Fruit fly (Drosophila melanogaster): ENCODE data around the gene Sema1a.
A peak's percentile ranks its signal among the peaks of the same experiment; 100 is the strongest.

Sema1a gene

DNA sequence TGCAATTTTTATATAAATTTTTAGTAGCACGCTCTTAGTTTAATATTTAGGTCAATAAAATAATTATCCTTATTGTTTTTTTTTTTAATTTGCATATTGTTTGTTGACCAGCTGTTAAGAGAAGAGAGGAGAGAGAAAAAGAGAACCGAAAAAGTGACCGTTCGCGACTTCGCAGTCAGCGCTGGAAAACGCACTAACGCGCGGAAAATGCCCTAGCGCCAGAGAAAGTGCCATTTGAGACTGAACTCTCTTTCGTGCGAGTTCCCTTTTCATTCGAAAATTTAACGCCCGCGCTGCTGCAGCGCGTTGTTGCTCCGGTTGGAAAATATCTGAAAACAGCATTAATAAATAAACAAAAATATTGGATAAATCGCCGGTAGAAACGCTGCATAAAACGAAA is 1.2 kb downstream of the Sema1a start (continued):
- TF ChIP-seq CG10147 (GFP tag; optimal IDR thresholded peaks at IDR 0.05), result no peak
- TF ChIP-seq tna (GFP tag; IDR thresholded peaks at IDR 0.05; ENCODE audit: partially characterized antibody), result no peak
- TF ChIP-seq Blimp-1 (GFP tag; optimal IDR thresholded peaks at IDR 0.05), result no peak
- TF ChIP-seq Ptx1 (GFP tag; IDR thresholded peaks at IDR 0.05), result no peak
- TF ChIP-seq ap (GFP tag; IDR thresholded peaks at IDR 0.05), result no peak
- TF ChIP-seq Dek (tag; optimal IDR thresholded peaks at IDR 0.05), result peak; percentile 2
- TF ChIP-seq CG2116 (GFP tag; optimal IDR thresholded peaks at IDR 0.05), result peak; percentile 9
- TF ChIP-seq eve (GFP tag; optimal IDR thresholded peaks at IDR 0.05), result no peak
- TF ChIP-seq sr (GFP tag; IDR thresholded peaks at IDR 0.05), result no peak
- no peak for TF ChIP-seq CG12104 (GFP tag; optimal IDR thresholded peaks at IDR 0.05)
- TF ChIP-seq HLH3B (GFP tag; IDR thresholded peaks at IDR 0.05), result no peak
- peak in 1 of 2 experiments; percentile 24 for TF ChIP-seq dpn (GFP tag; optimal IDR thresholded peaks at IDR 0.05)
- peak; percentile 37; the same call in 1 of the 2 replicates for TF ChIP-seq Bgb (GFP tag; IDR thresholded peaks at IDR 0.05; ENCODE audit: partially characterized antibody)
- TF ChIP-seq tll (GFP tag; optimal IDR thresholded peaks at IDR 0.05), result no peak
- TF ChIP-seq Doc3 (GFP tag; IDR thresholded peaks at IDR 0.05; ENCODE audit: partially characterized antibody), result no peak
- no peak for TF ChIP-seq H15 (GFP tag; IDR thresholded peaks at IDR 0.05)
- TF ChIP-seq cwo (GFP tag; optimal IDR thresholded peaks at IDR 0.05), result no peak
- no peak for TF ChIP-seq exex (tag; optimal IDR thresholded peaks at IDR 0.05)
- TF ChIP-seq zfh2 (GFP tag; optimal IDR thresholded peaks at IDR 0.05), result no peak
- TF ChIP-seq CG8924 (tag; optimal IDR thresholded peaks at IDR 0.05), result peak; percentile 53
- TF ChIP-seq Nf-YC (tag; optimal IDR thresholded peaks at IDR 0.05), result no peak
- TF ChIP-seq rib (GFP tag; IDR thresholded peaks at IDR 0.05), result peak; percentile 12; the same call in 1 of the 2 replicates
- peak; percentile 18 for TF ChIP-seq sug (tag; optimal IDR thresholded peaks at IDR 0.05)
- peak; percentile 4 for TF ChIP-seq Meics (GFP tag; optimal IDR thresholded peaks at IDR 0.05)
- no peak for TF ChIP-seq crc (GFP tag; optimal IDR thresholded peaks at IDR 0.05)
- peak; percentile 47; the same call in 1 of the 2 replicates for TF ChIP-seq CG42726 (GFP tag; IDR thresholded peaks at IDR 0.05; ENCODE audit: partially characterized antibody)
- no peak for TF ChIP-seq CG16779 (GFP tag; IDR thresholded peaks at IDR 0.05)
- no peak for TF ChIP-seq CG11560 (tag; IDR thresholded peaks at IDR 0.05)
- TF ChIP-seq cg (GFP tag; optimal IDR thresholded peaks at IDR 0.05), result no peak
- no peak; the same call in 1 of the 2 replicates for TF ChIP-seq sens-2 (GFP tag; IDR thresholded peaks at IDR 0.05)
- TF ChIP-seq al (GFP tag; IDR thresholded peaks at IDR 0.05), result no peak
- no peak for TF ChIP-seq vnd (GFP tag; IDR thresholded peaks at IDR 0.05; ENCODE audit: partially characterized antibody)
- TF ChIP-seq CG15269 (tag; optimal IDR thresholded peaks at IDR 0.05), result no peak
- no peak for TF ChIP-seq ham (GFP tag; IDR thresholded peaks at IDR 0.05)
- peak; percentile 6 for TF ChIP-seq gcm (GFP tag; optimal IDR thresholded peaks at IDR 0.05)
- TF ChIP-seq CG3281 (GFP tag; optimal IDR thresholded peaks at IDR 0.05), result no peak
- TF ChIP-seq mld (GFP tag; IDR thresholded peaks at IDR 0.05; ENCODE audit: partially characterized antibody), result no peak
- TF ChIP-seq CG14667 (GFP tag; IDR thresholded peaks at IDR 0.05), result no peak
- no peak; the same call in 1 of the 2 replicates for TF ChIP-seq seq (GFP tag; IDR thresholded peaks at IDR 0.05)
- no peak for TF ChIP-seq CG9817 (tag; optimal IDR thresholded peaks at IDR 0.05)
- TF ChIP-seq mam (GFP tag; optimal IDR thresholded peaks at IDR 0.05), result no peak
- no peak for TF ChIP-seq Sin3A (optimal IDR thresholded peaks at IDR 0.05)
- TF ChIP-seq CG30431 (GFP tag; optimal IDR thresholded peaks at IDR 0.05), result no peak
- no peak for TF ChIP-seq aop (GFP tag; IDR thresholded peaks at IDR 0.05)
- TF ChIP-seq Dip3 (GFP tag; optimal IDR thresholded peaks at IDR 0.05), result no peak
- TF ChIP-seq Doc2 (GFP tag; IDR thresholded peaks at IDR 0.05), result no peak
- no peak for TF ChIP-seq CG10543 (GFP tag; optimal IDR thresholded peaks at IDR 0.05)
- no peak for TF ChIP-seq Bteb2 (GFP tag; optimal IDR thresholded peaks at IDR 0.05)
- peak; percentile 20 for TF ChIP-seq CG15514 (GFP tag; optimal IDR thresholded peaks at IDR 0.05)
- TF ChIP-seq abd-A (tag; optimal IDR thresholded peaks at IDR 0.05), result no peak
- no peak for TF ChIP-seq CG6254 (GFP tag; optimal IDR thresholded peaks at IDR 0.05)

Data from whole organism, embryonic.